Worm (Caenorhabditis elegans) whole organism, mixed stage, embryonic: ENCODE results near the gene M04D8.7.

Source experiments
- bed-3 ChIP-seq: fragments of 200-800 bp; sonication (Bioruptor generic); optimal IDR thresholded peaks from 3 replicates; lab custom pipeline; 2018; ENCODE audit warnings: mild to moderate bottlenecking, missing genetic modification characterization, moderate library complexity, missing compliant biosample characterization
- blmp-1 ChIP-seq: fragments of 150-350 bp; optimal IDR thresholded peaks from 2 replicates; lab custom pipeline; 2014; ENCODE audit warnings: missing biosample characterization, missing genetic modification characterization
- ceh-39 ChIP-seq: fragments of 150-350 bp; optimal IDR thresholded peaks from 2 replicates; lab custom pipeline; 2014; ENCODE audit warnings: missing biosample characterization, missing genetic modification characterization
- ceh-43 ChIP-seq: fragments of 200-800 bp; sonication (Bioruptor generic); optimal IDR thresholded peaks from 2 replicates; lab custom pipeline; 2018; ENCODE audit warnings: mild to moderate bottlenecking, missing genetic modification characterization, moderate library complexity, missing compliant biosample characterization
- ceh-83 ChIP-seq: fragments of 200-800 bp; sonication (Bioruptor generic); optimal IDR thresholded peaks from 2 replicates; lab custom pipeline; 2018; ENCODE audit warnings: mild to moderate bottlenecking, missing genetic modification characterization, missing compliant biosample characterization
- ces-1 ChIP-seq: fragments of 150-350 bp; optimal IDR thresholded peaks from 2 replicates; lab custom pipeline; 2014; ENCODE audit warnings: missing biosample characterization, missing genetic modification reagents, missing genetic modification characterization
- cnd-1 ChIP-seq: fragments of 200-800 bp; sonication (Bioruptor generic); optimal IDR thresholded peaks from 2 replicates; lab custom pipeline; 2018; ENCODE audit warnings: mild to moderate bottlenecking, missing genetic modification characterization, missing compliant biosample characterization
- drap-1 ChIP-seq: fragments of 200-800 bp; sonication (Bioruptor generic); optimal IDR thresholded peaks from 3 replicates; lab custom pipeline; 2018; ENCODE audit warnings: mild to moderate bottlenecking, missing genetic modification characterization, missing compliant biosample characterization
- elt-1 ChIP-seq: sonication (generic microtip); optimal IDR thresholded peaks from 2 replicates; lab custom pipeline; 2017; ENCODE audit warnings: missing genetic modification characterization, mild to moderate bottlenecking, missing compliant biosample characterization, antibody characterized with exemption, moderate library complexity, borderline replicate concordance; ENCODE audit not compliant: insufficient read depth
- elt-3 ChIP-seq: fragments of 150-350 bp; optimal IDR thresholded peaks from 2 replicates; lab custom pipeline; 2014; ENCODE audit warnings: missing biosample characterization, missing genetic modification characterization
- flh-1 ChIP-seq: fragments of 200-800 bp; sonication (Bioruptor generic); optimal IDR thresholded peaks from 2 replicates; lab custom pipeline; 2018; ENCODE audit warnings: mild to moderate bottlenecking, missing genetic modification characterization, moderate library complexity, missing compliant biosample characterization
- ham-2 ChIP-seq: fragments of 200-800 bp; sonication (Bioruptor generic); optimal IDR thresholded peaks from 2 replicates; lab custom pipeline; 2018; ENCODE audit warnings: mild to moderate bottlenecking, missing genetic modification characterization, missing compliant biosample characterization
- hlh-1 ChIP-seq: fragments of 150-350 bp; optimal IDR thresholded peaks from 2 replicates; lab custom pipeline; 2014; ENCODE audit warnings: missing biosample characterization, missing genetic modification reagents, missing genetic modification characterization
- lin-13 ChIP-seq: fragments of 150-350 bp; optimal IDR thresholded peaks from 2 replicates; lab custom pipeline; 2014; ENCODE audit warnings: missing biosample characterization, missing genetic modification characterization
- lin-32 ChIP-seq: fragments of 200-800 bp; sonication (Bioruptor generic); optimal IDR thresholded peaks from 2 replicates; lab custom pipeline; 2018; ENCODE audit warnings: mild to moderate bottlenecking, missing genetic modification characterization, missing compliant biosample characterization
- mep-1 ChIP-seq: fragments of 150-350 bp; optimal IDR thresholded peaks from 2 replicates; lab custom pipeline; 2017; ENCODE audit warnings: missing biosample characterization, missing genetic modification reagents, missing genetic modification characterization, inconsistent platforms
- nhr-12 ChIP-seq: fragments of 150-350 bp; optimal IDR thresholded peaks from 2 replicates; lab custom pipeline; 2014; ENCODE audit warnings: missing biosample characterization, missing genetic modification characterization
- nhr-2 ChIP-seq: fragments of 150-350 bp; optimal IDR thresholded peaks from 2 replicates; lab custom pipeline; 2014; ENCODE audit warnings: missing biosample characterization, missing genetic modification characterization
- nhr-237 ChIP-seq: fragments of 150-350 bp; optimal IDR thresholded peaks from 2 replicates; lab custom pipeline; 2014; ENCODE audit warnings: missing biosample characterization, missing genetic modification characterization
- nhr-28 ChIP-seq: fragments of 150-350 bp; optimal IDR thresholded peaks from 2 replicates; lab custom pipeline; 2014; ENCODE audit warnings: missing biosample characterization, missing genetic modification characterization
- nhr-76 ChIP-seq: sonication (generic microtip); optimal IDR thresholded peaks from 2 replicates; lab custom pipeline; 2017; ENCODE audit warnings: missing biosample characterization, missing genetic modification characterization
- pha-4 ChIP-seq: fragments of 150-350 bp; optimal IDR thresholded peaks from 2 replicates; lab custom pipeline; 2018; ENCODE audit warnings: missing biosample characterization, missing genetic modification reagents, missing genetic modification characterization
- sem-2 ChIP-seq: fragments of 200-800 bp; sonication (Bioruptor generic); optimal IDR thresholded peaks from 2 replicates; lab custom pipeline; 2018; ENCODE audit warnings: mild to moderate bottlenecking, missing genetic modification characterization, missing compliant biosample characterization
- snpc-4 ChIP-seq: fragments of 150-350 bp; optimal IDR thresholded peaks from 2 replicates; lab custom pipeline; 2014; ENCODE audit warnings: missing biosample characterization, missing genetic modification characterization
- sptf-1 ChIP-seq: sonication (generic microtip); optimal IDR thresholded peaks from 2 replicates; lab custom pipeline; 2017; ENCODE audit warnings: mild to moderate bottlenecking, missing genetic modification characterization, moderate library complexity, missing compliant biosample characterization
- tbx-8 ChIP-seq: fragments of 200-800 bp; sonication (Bioruptor generic); optimal IDR thresholded peaks from 2 replicates; lab custom pipeline; 2018; ENCODE audit warnings: mild to moderate bottlenecking, missing genetic modification characterization, moderate library complexity, missing compliant biosample characterization
- unc-120 ChIP-seq: sonication (generic microtip); optimal IDR thresholded peaks from 2 replicates; lab custom pipeline; 2017; ENCODE audit warnings: missing genetic modification characterization, missing compliant biosample characterization; ENCODE audit not compliant: poor library complexity, severe bottlenecking
- unc-62 ChIP-seq: fragments of 150-350 bp; optimal IDR thresholded peaks from 2 replicates; lab custom pipeline; 2014; ENCODE audit warnings: missing biosample characterization, missing genetic modification reagents, missing genetic modification characterization
- zip-8 ChIP-seq: fragments of 150-350 bp; optimal IDR thresholded peaks from 2 replicates; lab custom pipeline; 2014; ENCODE audit warnings: missing biosample characterization, missing genetic modification characterization
- ztf-11 ChIP-seq: fragments of 150-350 bp; optimal IDR thresholded peaks from 2 replicates; lab custom pipeline; 2014; ENCODE audit warnings: missing biosample characterization, missing genetic modification characterization

M04D8.7 gene

ce11 chrIII:10000428-10000827 is 36.8 kb upstream of the M04D8.7 start, which contains the start of gene C05B5.2:
Gene C05B5.2, minus strand, starts transcription at chrIII:10000528.
- no peak for TF ChIP-seq bed-3 (GFP tag; lab: Kevin White, UChicago)
- no peak for TF ChIP-seq snpc-4 (tag; lab: Kevin White, UChicago)
- TF ChIP-seq nhr-76 (tag; lab: Kevin White, UChicago), result no peak
- no peak for TF ChIP-seq mep-1 (tag; lab: Kevin White, UChicago)
- TF ChIP-seq drap-1 (GFP tag; lab: Kevin White, UChicago), result no peak
- no peak for TF ChIP-seq unc-120 (tag; lab: Kevin White, UChicago)
- no peak for TF ChIP-seq nhr-2
- no peak for TF ChIP-seq nhr-237 (tag; lab: Kevin White, UChicago)
- no peak for TF ChIP-seq sem-2 (GFP tag; lab: Kevin White, UChicago)
- no peak for TF ChIP-seq ceh-39 (tag; lab: Kevin White, UChicago)

DNA sequence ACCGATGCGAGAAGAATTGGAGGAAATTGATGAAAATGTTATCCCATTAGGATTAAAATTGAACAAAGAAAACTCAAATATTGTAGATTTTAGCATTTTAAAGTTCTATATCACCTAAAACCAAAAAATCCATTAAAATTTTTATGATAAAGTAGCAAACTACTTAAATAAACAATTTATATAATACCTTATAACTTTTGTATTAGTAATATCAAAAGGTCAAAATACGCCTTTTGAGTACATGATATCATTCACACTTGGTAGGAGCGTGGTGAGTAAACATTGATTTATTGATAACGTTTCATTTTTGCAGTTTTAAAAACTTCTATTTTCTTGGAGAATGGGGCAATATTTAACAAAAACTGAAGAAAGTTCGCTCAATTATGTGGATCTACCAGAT is 36.2 kb upstream of the M04D8.7 start, which contains the start of gene C05B5.5:
Gene C05B5.5, plus strand, starts transcription at position 301 of the 400 bp plus-strand sequence.
- TF ChIP-seq cnd-1 (tag; lab: Kevin White, UChicago), result no peak
- no peak for TF ChIP-seq tbx-8 (GFP tag; lab: Kevin White, UChicago)
- no peak for TF ChIP-seq nhr-76 (tag; lab: Kevin White, UChicago)
- no peak for TF ChIP-seq ceh-43 (GFP tag; lab: Kevin White, UChicago)
- TF ChIP-seq bed-3 (GFP tag; lab: Kevin White, UChicago), result no peak
- no peak for TF ChIP-seq nhr-12 (tag; lab: Kevin White, UChicago)
- no peak for TF ChIP-seq unc-62 (GFP tag; lab: Kevin White, UChicago)
- no peak for TF ChIP-seq lin-13 (tag; lab: Kevin White, UChicago)
- TF ChIP-seq ceh-83 (GFP tag; lab: Kevin White, UChicago), result no peak
- no peak for TF ChIP-seq nhr-237 (tag; lab: Kevin White, UChicago)
- TF ChIP-seq snpc-4 (tag; lab: Kevin White, UChicago), result no peak
- no peak for TF ChIP-seq hlh-1 (tag; lab: Kevin White, UChicago)
- no peak for TF ChIP-seq ham-2
- no peak for TF ChIP-seq sem-2 (GFP tag; lab: Kevin White, UChicago)
- no peak for TF ChIP-seq drap-1 (GFP tag; lab: Kevin White, UChicago)
- TF ChIP-seq pha-4 (tag; lab: Kevin White, UChicago), result no peak
- no peak for TF ChIP-seq sptf-1 (tag; lab: Kevin White, UChicago)
- no peak for TF ChIP-seq lin-32
- no peak for TF ChIP-seq elt-1 (tag; lab: Kevin White, UChicago)
- TF ChIP-seq blmp-1 (tag; lab: Kevin White, UChicago), result no peak

ce11 chrIII:10004213-10004612 is 33.0 kb upstream of the M04D8.7 start, which contains the start of gene C05B5.11:
Gene C05B5.11, plus strand, starts transcription at chrIII:10004513.
- TF ChIP-seq nhr-28 (tag; lab: Kevin White, UChicago) (no peak), ztf-11 (tag; lab: Kevin White, UChicago) (no peak), ces-1 (no peak), ceh-39 (tag; lab: Kevin White, UChicago) (no peak)

DNA sequence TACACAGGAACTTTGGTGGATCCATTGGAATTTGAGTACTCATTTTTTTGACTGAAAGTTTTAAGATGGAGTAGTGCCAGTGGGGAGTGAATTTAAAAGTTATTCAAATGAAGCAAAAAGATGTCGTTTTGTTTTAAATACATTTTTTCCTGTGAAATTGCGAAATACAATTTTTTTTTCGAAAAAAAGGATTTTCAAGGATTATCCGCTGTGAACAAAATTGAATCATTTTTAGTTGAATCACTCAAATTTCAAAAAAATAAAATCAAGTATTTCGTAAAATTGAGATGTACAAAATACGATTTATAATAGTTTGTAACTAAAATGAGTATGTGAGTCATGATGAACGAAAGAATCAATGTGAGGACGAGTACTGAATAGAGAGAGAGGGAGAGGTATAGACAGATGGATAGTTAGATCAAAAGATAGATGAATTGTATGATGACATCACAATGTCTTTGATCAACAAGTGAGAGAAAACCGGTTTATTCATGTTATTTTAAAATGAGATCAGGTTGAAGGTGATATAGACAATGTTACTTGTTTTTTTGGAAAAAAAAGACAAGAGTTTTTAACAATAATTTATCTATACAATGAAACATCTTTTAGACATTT is 30.4 kb upstream of the M04D8.7 start, which contains the start of gene C05B5.8:
Gene C05B5.8, minus strand, starts transcription at position 51 of the 615 bp plus-strand sequence.
- TF ChIP-seq cnd-1 (tag; lab: Kevin White, UChicago) (no peak), elt-3 (tag; lab: Kevin White, UChicago) (no peak), nhr-28 (tag; lab: Kevin White, UChicago) (no peak), unc-120 (tag; lab: Kevin White, UChicago) (no peak), ces-1 (no peak), ceh-39 (tag; lab: Kevin White, UChicago) (no peak)
- TF ChIP-seq, all 35 proteins: peak for 0

ce11 chrIII:10010117-10010516 is 27.1 kb upstream of the M04D8.7 start, which contains the start of gene fbxa-155:
Gene fbxa-155, minus strand, starts transcription at chrIII:10010217.
- TF ChIP-seq flh-1 (GFP tag; lab: Kevin White, UChicago) (no peak), unc-62 (GFP tag; lab: Kevin White, UChicago) (no peak), bed-3 (GFP tag; lab: Kevin White, UChicago) (no peak), elt-3 (tag; lab: Kevin White, UChicago) (no peak), elt-1 (tag; lab: Kevin White, UChicago) (no peak), pha-4 (tag; lab: Kevin White, UChicago) (no peak), nhr-76 (tag; lab: Kevin White, UChicago) (no peak), zip-8 (no peak)
